Worm (Caenorhabditis elegans): ENCODE results near the gene tag-266.

Gene tag-266

DNA sequence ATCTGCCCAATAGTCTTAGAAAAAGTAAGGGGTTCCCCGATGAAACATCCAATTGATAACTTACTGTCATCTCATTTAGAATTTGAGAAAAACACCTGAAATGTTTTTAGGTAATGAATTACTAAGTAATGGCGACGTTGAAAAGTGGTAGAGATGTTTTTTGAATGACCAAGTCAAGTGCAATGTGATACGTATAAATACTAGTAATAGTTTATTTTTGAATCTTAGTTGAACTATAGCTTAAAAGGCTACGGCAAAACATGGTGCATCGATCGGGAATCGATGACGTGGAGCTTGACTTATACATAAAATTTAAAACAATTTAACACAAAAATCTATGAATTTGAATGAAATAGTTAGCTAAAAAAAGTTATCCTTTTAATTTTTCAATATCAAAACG is 30.5 kb downstream of the tag-266 start, which contains the start of gene best-17:
TSS of gene best-17 (minus strand) at position 101 of the 400 bp plus-strand sequence.
- TF ChIP-seq nhr-111 (GFP tag; optimal IDR thresholded peaks at IDR 0.05) = no peak
- no peak for TF ChIP-seq arid-1 (GFP tag; conservative IDR thresholded peaks at IDR 0.05)
- no peak for TF ChIP-seq mep-1 (tag; optimal IDR thresholded peaks at IDR 0.05)
- no peak for TF ChIP-seq lir-3 (tag; optimal IDR thresholded peaks at IDR 0.05)
- TF ChIP-seq jun-1 (tag; optimal IDR thresholded peaks at IDR 0.05) = no peak
- TF ChIP-seq Y75B8A.6 (GFP tag; IDR thresholded peaks at IDR 0.05) = no peak
- TF ChIP-seq F10B5.3 (tag; optimal IDR thresholded peaks at IDR 0.05) = no peak
- TF ChIP-seq ZK546.5 (tag; optimal IDR thresholded peaks at IDR 0.05) = no peak

DNA sequence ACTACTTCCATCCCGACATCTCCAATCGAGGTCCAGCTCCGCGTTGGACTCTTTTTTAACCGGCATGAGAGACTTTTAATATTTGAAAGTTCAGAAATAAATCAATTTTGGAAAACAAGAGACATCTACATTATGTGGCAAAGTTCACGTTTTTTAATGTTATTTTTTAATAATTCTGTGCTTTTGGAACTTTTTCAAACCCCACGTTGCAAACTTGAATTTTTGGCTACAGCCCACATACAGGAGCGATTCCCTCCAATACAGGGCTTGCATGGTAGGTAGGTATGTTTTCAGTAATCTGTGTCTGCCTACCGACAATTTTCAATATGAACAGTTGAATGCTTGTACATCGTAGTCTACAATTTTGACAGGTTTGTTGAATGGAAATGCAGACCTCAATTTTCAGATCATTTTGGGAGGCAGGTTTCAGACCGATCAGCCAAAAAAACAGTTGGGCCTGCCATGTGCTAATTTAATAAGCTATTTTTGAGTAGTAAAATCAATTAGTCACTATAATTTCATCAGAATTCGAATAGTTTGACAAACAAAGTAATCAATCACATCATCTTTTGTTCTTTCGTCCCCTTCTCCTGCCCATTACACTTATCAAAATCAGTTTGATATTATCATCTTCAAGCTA is 34.5 kb downstream of the tag-266 start, which contains the start of the genes Y55B1AR.4 and ttr-7:
TSS of gene Y55B1AR.4 (minus strand) at position 101 of the 640 bp plus-strand sequence.
TSS of gene ttr-7 (plus strand) at position 590 of the 640 bp plus-strand sequence.
- TF ChIP-seq mdl-1 (tag; optimal IDR thresholded peaks at IDR 0.05) = no peak
- TF ChIP-seq tra-1 (GFP tag; IDR thresholded peaks at IDR 0.05) = no peak
- no peak for TF ChIP-seq dve-1 (tag; optimal IDR thresholded peaks at IDR 0.05; ENCODE audit: insufficient read depth)
- TF ChIP-seq ZK337.2 (GFP tag; IDR thresholded peaks at IDR 0.05) = no peak
- TF ChIP-seq ztf-7 (tag; optimal IDR thresholded peaks at IDR 0.05) = no peak
- TF ChIP-seq F37D6.2 (tag; optimal IDR thresholded peaks at IDR 0.05) = no peak
- no peak for TF ChIP-seq ctbp-1 (GFP tag; IDR thresholded peaks at IDR 0.05)
- no peak for TF ChIP-seq nhr-77 (tag; optimal IDR thresholded peaks at IDR 0.05)
- TF ChIP-seq egl-43 (GFP tag; IDR thresholded peaks at IDR 0.05) = no peak
- TF ChIP-seq unc-130 (GFP tag; optimal IDR thresholded peaks at IDR 0.05) = no peak
- no peak for TF ChIP-seq daf-16 (GFP tag; optimal IDR thresholded peaks at IDR 0.05)
- no peak for TF ChIP-seq daf-16 (tag; optimal IDR thresholded peaks at IDR 0.05)
- no peak for TF ChIP-seq ceh-62 (tag; optimal IDR thresholded peaks at IDR 0.05)
- TF ChIP-seq nhr-111 (GFP tag; optimal IDR thresholded peaks at IDR 0.05) = no peak
- no peak for TF ChIP-seq dmd-6 (GFP tag; IDR thresholded peaks at IDR 0.05)
- TF ChIP-seq daf-19 (GFP tag; conservative IDR thresholded peaks at IDR 0.05) = no peak
- no peak for TF ChIP-seq zip-2 (tag; optimal IDR thresholded peaks at IDR 0.05)
- no peak for TF ChIP-seq egl-27 (tag; optimal IDR thresholded peaks at IDR 0.05)

- TF ChIP-seq daf-8 (GFP tag; IDR thresholded peaks at IDR 0.05) (no peak), fkh-10 (GFP tag; optimal IDR thresholded peaks at IDR 0.05) (no peak), pqm-1 (tag; optimal IDR thresholded peaks at IDR 0.05) (peak; percentile 77), zfp-2 (tag; optimal IDR thresholded peaks at IDR 0.05) (no peak), dve-1 (tag; optimal IDR thresholded peaks at IDR 0.05; ENCODE audit: insufficient read depth) (peak; percentile 96), php-3 (GFP tag; IDR thresholded peaks at IDR 0.05) (peak; percentile 89), dmd-8 (GFP tag; IDR thresholded peaks at IDR 0.05) (no peak), mes-2 (tag; optimal IDR thresholded peaks at IDR 0.05; ENCODE audit: poor library complexity, severe bottlenecking) (peak; percentile 54), mep-1 (tag; optimal IDR thresholded peaks at IDR 0.05) (peak; percentile 51), dmd-6 (GFP tag; IDR thresholded peaks at IDR 0.05) (peak; percentile 88), jun-1 (tag; optimal IDR thresholded peaks at IDR 0.05) (peak; percentile 22), ama-1 (optimal IDR thresholded peaks at IDR 0.05) (peak; percentile 66), hlh-11 (tag; optimal IDR thresholded peaks at IDR 0.05) (peak; percentile 91), spr-1 (tag; optimal IDR thresholded peaks at IDR 0.05) (no peak), aha-1 (tag) (no peak), unc-62 (GFP tag; optimal IDR thresholded peaks at IDR 0.05 in 1 of 2) (peak; percentile 74 to 78), unc-62 (tag; optimal IDR thresholded peaks at IDR 0.05) (no peak), unc-130 (GFP tag; optimal IDR thresholded peaks at IDR 0.05) (no peak), sdz-12 (GFP tag; optimal IDR thresholded peaks at IDR 0.05) (no peak), nhr-77 (tag; optimal IDR thresholded peaks at IDR 0.05) (peak; percentile 81), daf-16 (GFP tag; optimal IDR thresholded peaks at IDR 0.05) (peak in 1 of 2 experiments; percentile 96), daf-16 (tag; optimal IDR thresholded peaks at IDR 0.05) (peak; percentile 100), F10B5.3 (tag; optimal IDR thresholded peaks at IDR 0.05) (no peak), set-16 (GFP tag; IDR thresholded peaks at IDR 0.05) (0 out of 2 replicates have a peak, but pooled peaks have one; percentile 0), zfp-3 (GFP tag; conservative IDR thresholded peaks at IDR 0.05) (no peak), Y75B8A.6 (GFP tag; IDR thresholded peaks at IDR 0.05) (0 out of 2 replicates have a peak, but pooled peaks have one; percentile 44), saeg-2 (GFP tag; IDR thresholded peaks at IDR 0.05) (0 out of 2 replicates have a peak, but pooled peaks have one; percentile 12), R02D3.7 (tag; optimal IDR thresholded peaks at IDR 0.05) (no peak), lsy-2 (tag; optimal IDR thresholded peaks at IDR 0.05) (peak in 1 of 2 experiments; percentile 56), lin-1 (GFP tag; IDR thresholded peaks at IDR 0.05) (peak; percentile 84)
Observed at ce11 chrIII:600316-600932, 39.6 kb downstream of the tag-266 start, which contains the start of gene lec-6. Gene lec-6 (minus strand): TSS chrIII:600366.

Measured in whole organism, L4 larva.